Fruit fly (Drosophila melanogaster): ENCODE measurements around the gene GCS2beta.

Gene GCS2beta

dm6 chr2L:17498721-17499120 lies 14.6 kb upstream of the GCS2beta start, which contains the start of gene CG15142:
Gene CG15142, minus strand, starts transcription at chr2L:17498821.
- TF ChIP-seq Sp1 (GFP tag; optimal IDR thresholded peaks at IDR 0.05) (no peak), HLH106 (tag; optimal IDR thresholded peaks at IDR 0.05) (no peak), dsf (GFP tag; optimal IDR thresholded peaks at IDR 0.05; ENCODE audit: borderline replicate concordance) (no peak), sv (GFP tag; optimal IDR thresholded peaks at IDR 0.05) (no peak), CG9705 (GFP tag; optimal IDR thresholded peaks at IDR 0.05) (no peak), Mio (GFP tag; optimal IDR thresholded peaks at IDR 0.05) (no peak), h (GFP tag; optimal IDR thresholded peaks at IDR 0.05) (no peak), Dif (GFP tag; optimal IDR thresholded peaks at IDR 0.05; ENCODE audit: partially characterized antibody) (no peak), Jra (GFP tag; optimal IDR thresholded peaks at IDR 0.05) (no peak), woc (GFP tag; optimal IDR thresholded peaks at IDR 0.05) (no peak), sage (GFP tag; optimal IDR thresholded peaks at IDR 0.05) (no peak), lola (GFP tag; optimal IDR thresholded peaks at IDR 0.05) (no peak), jim (GFP tag; optimal IDR thresholded peaks at IDR 0.05) (no peak), Hr83 (GFP tag; optimal IDR thresholded peaks at IDR 0.05; ENCODE audit: poor library complexity, severe bottlenecking) (no peak)

dm6 chr2L:17497108-17497507 lies 13.0 kb upstream of the GCS2beta start, which contains the start of gene qua:
Gene qua, minus strand, starts transcription at chr2L:17497208.
- TF ChIP-seq Jra (GFP tag; optimal IDR thresholded peaks at IDR 0.05): no peak
- no peak for TF ChIP-seq CG32264 (GFP tag; optimal IDR thresholded peaks at IDR 0.05)
- no peak for TF ChIP-seq Rel (GFP tag; optimal IDR thresholded peaks at IDR 0.05)
- no peak for TF ChIP-seq Rel (tag; optimal IDR thresholded peaks at IDR 0.05)
- TF ChIP-seq GATAd (GFP tag; optimal IDR thresholded peaks at IDR 0.05): no peak
- no peak for TF ChIP-seq sv (GFP tag; optimal IDR thresholded peaks at IDR 0.05)
- no peak for TF ChIP-seq foxo (GFP tag; optimal IDR thresholded peaks at IDR 0.05)

dm6 chr2L:17495759-17496158 lies 11.7 kb upstream of the GCS2beta start:
- no peak for TF ChIP-seq tai (GFP tag; optimal IDR thresholded peaks at IDR 0.05)
- TF ChIP-seq Sp1 (GFP tag; optimal IDR thresholded peaks at IDR 0.05): no peak
- no peak for TF ChIP-seq N (GFP tag; optimal IDR thresholded peaks at IDR 0.05)
- no peak for TF ChIP-seq sv (GFP tag; optimal IDR thresholded peaks at IDR 0.05)
- no peak for TF ChIP-seq dmrt93B (GFP tag; optimal IDR thresholded peaks at IDR 0.05)
- no peak for TF ChIP-seq CG32264 (GFP tag; optimal IDR thresholded peaks at IDR 0.05)
- no peak for TF ChIP-seq OdsH (GFP tag; optimal IDR thresholded peaks at IDR 0.05)
- TF ChIP-seq GATAd (GFP tag; optimal IDR thresholded peaks at IDR 0.05): no peak
- TF ChIP-seq rgr (GFP tag; optimal IDR thresholded peaks at IDR 0.05): no peak
- TF ChIP-seq usp (GFP tag; optimal IDR thresholded peaks at IDR 0.05): no peak
- TF ChIP-seq Mio (GFP tag; optimal IDR thresholded peaks at IDR 0.05): no peak
- TF ChIP-seq Myc (optimal IDR thresholded peaks at IDR 0.05): no peak
- no peak for TF ChIP-seq brk (GFP tag; optimal IDR thresholded peaks at IDR 0.05)
- TF ChIP-seq Dfd (GFP tag; optimal IDR thresholded peaks at IDR 0.05): no peak
- no peak for TF ChIP-seq HLH106 (tag; optimal IDR thresholded peaks at IDR 0.05)
- TF ChIP-seq Hr83 (GFP tag; optimal IDR thresholded peaks at IDR 0.05; ENCODE audit: poor library complexity, severe bottlenecking): no peak
- no peak for TF ChIP-seq woc (GFP tag; optimal IDR thresholded peaks at IDR 0.05)
- TF ChIP-seq sage (GFP tag; optimal IDR thresholded peaks at IDR 0.05): no peak
- TF ChIP-seq fru (GFP tag; optimal IDR thresholded peaks at IDR 0.05): no peak
- no peak for TF ChIP-seq dl (GFP tag; optimal IDR thresholded peaks at IDR 0.05; ENCODE audit: insufficient read depth in 1 of 2, partially characterized antibody in 2 of 2)

dm6 chr2L:17492680-17493079 lies 8.6 kb upstream of the GCS2beta start:
- TF ChIP-seq br (GFP tag; optimal IDR thresholded peaks at IDR 0.05) (no peak), Mio (GFP tag; optimal IDR thresholded peaks at IDR 0.05) (no peak), sage (GFP tag; optimal IDR thresholded peaks at IDR 0.05) (no peak), usp (GFP tag; optimal IDR thresholded peaks at IDR 0.05) (no peak), Dfd (GFP tag; optimal IDR thresholded peaks at IDR 0.05) (no peak), Hnf4 (GFP tag; optimal IDR thresholded peaks at IDR 0.05) (no peak), Rel (GFP tag; optimal IDR thresholded peaks at IDR 0.05) (no peak), Rel (tag; optimal IDR thresholded peaks at IDR 0.05) (no peak), psq (GFP tag; optimal IDR thresholded peaks at IDR 0.05) (no peak), Hr78 (GFP tag; optimal IDR thresholded peaks at IDR 0.05) (no peak)

All from whole organism, wandering third instar larva.